Worm (Caenorhabditis elegans) whole organism, mixed stage, embryonic: Measurements from ENCODE around the gene phb-2.
A peak's percentile ranks its signal among the peaks of the same experiment; 100 is the strongest.

Source experiments
- M03D4.4 ChIP-seq: sonication (generic microtip); optimal IDR thresholded peaks from 2 replicates; lab custom pipeline; 2017; ENCODE audit warnings: mild to moderate bottlenecking, missing genetic modification characterization, missing compliant biosample characterization
- bed-3 ChIP-seq: fragments of 200-800 bp; sonication (Bioruptor generic); optimal IDR thresholded peaks from 3 replicates; lab custom pipeline; 2018; ENCODE audit warnings: mild to moderate bottlenecking, missing genetic modification characterization, moderate library complexity, missing compliant biosample characterization
- blmp-1 ChIP-seq: fragments of 150-350 bp; optimal IDR thresholded peaks from 2 replicates; lab custom pipeline; 2014; ENCODE audit warnings: missing biosample characterization, missing genetic modification characterization
- ceh-39 ChIP-seq: fragments of 150-350 bp; optimal IDR thresholded peaks from 2 replicates; lab custom pipeline; 2014; ENCODE audit warnings: missing biosample characterization, missing genetic modification characterization
- ceh-43 ChIP-seq: fragments of 200-800 bp; sonication (Bioruptor generic); optimal IDR thresholded peaks from 2 replicates; lab custom pipeline; 2018; ENCODE audit warnings: mild to moderate bottlenecking, missing genetic modification characterization, moderate library complexity, missing compliant biosample characterization
- ceh-83 ChIP-seq: fragments of 200-800 bp; sonication (Bioruptor generic); optimal IDR thresholded peaks from 2 replicates; lab custom pipeline; 2018; ENCODE audit warnings: mild to moderate bottlenecking, missing genetic modification characterization, missing compliant biosample characterization
- ces-1 ChIP-seq: fragments of 150-350 bp; optimal IDR thresholded peaks from 2 replicates; lab custom pipeline; 2014; ENCODE audit warnings: missing biosample characterization, missing genetic modification reagents, missing genetic modification characterization
- cnd-1 ChIP-seq: fragments of 200-800 bp; sonication (Bioruptor generic); optimal IDR thresholded peaks from 2 replicates; lab custom pipeline; 2018; ENCODE audit warnings: mild to moderate bottlenecking, missing genetic modification characterization, missing compliant biosample characterization
- drap-1 ChIP-seq: fragments of 200-800 bp; sonication (Bioruptor generic); optimal IDR thresholded peaks from 3 replicates; lab custom pipeline; 2018; ENCODE audit warnings: mild to moderate bottlenecking, missing genetic modification characterization, missing compliant biosample characterization
- elt-1 ChIP-seq: sonication (generic microtip); optimal IDR thresholded peaks from 2 replicates; lab custom pipeline; 2017; ENCODE audit warnings: missing genetic modification characterization, mild to moderate bottlenecking, missing compliant biosample characterization, antibody characterized with exemption, moderate library complexity, borderline replicate concordance; ENCODE audit not compliant: insufficient read depth
- elt-3 ChIP-seq: fragments of 150-350 bp; optimal IDR thresholded peaks from 2 replicates; lab custom pipeline; 2014; ENCODE audit warnings: missing biosample characterization, missing genetic modification characterization
- flh-1 ChIP-seq: fragments of 200-800 bp; sonication (Bioruptor generic); optimal IDR thresholded peaks from 2 replicates; lab custom pipeline; 2018; ENCODE audit warnings: mild to moderate bottlenecking, missing genetic modification characterization, moderate library complexity, missing compliant biosample characterization
- ham-2 ChIP-seq: fragments of 200-800 bp; sonication (Bioruptor generic); optimal IDR thresholded peaks from 2 replicates; lab custom pipeline; 2018; ENCODE audit warnings: mild to moderate bottlenecking, missing genetic modification characterization, missing compliant biosample characterization
- hlh-1 ChIP-seq: fragments of 150-350 bp; optimal IDR thresholded peaks from 2 replicates; lab custom pipeline; 2014; ENCODE audit warnings: missing biosample characterization, missing genetic modification reagents, missing genetic modification characterization
- lin-13 ChIP-seq: fragments of 150-350 bp; optimal IDR thresholded peaks from 2 replicates; lab custom pipeline; 2014; ENCODE audit warnings: missing biosample characterization, missing genetic modification characterization
- lin-32 ChIP-seq: fragments of 200-800 bp; sonication (Bioruptor generic); optimal IDR thresholded peaks from 2 replicates; lab custom pipeline; 2018; ENCODE audit warnings: mild to moderate bottlenecking, missing genetic modification characterization, missing compliant biosample characterization
- lsy-2 ChIP-seq: fragments of 150-350 bp; optimal IDR thresholded peaks from 2 replicates; lab custom pipeline; 2014; ENCODE audit warnings: missing biosample characterization, missing genetic modification characterization
- mab-5 ChIP-seq: fragments of 150-350 bp; optimal IDR thresholded peaks from 2 replicates; lab custom pipeline; 2014; ENCODE audit warnings: missing biosample characterization, missing genetic modification characterization
- mep-1 ChIP-seq: fragments of 150-350 bp; optimal IDR thresholded peaks from 2 replicates; lab custom pipeline; 2017; ENCODE audit warnings: missing biosample characterization, missing genetic modification reagents, missing genetic modification characterization, inconsistent platforms
- mls-2 ChIP-seq: sonication (generic microtip); optimal IDR thresholded peaks from 2 replicates; lab custom pipeline; 2016; ENCODE audit warnings: mild to moderate bottlenecking, missing genetic modification characterization, moderate library complexity, missing compliant biosample characterization
- nhr-12 ChIP-seq: fragments of 150-350 bp; optimal IDR thresholded peaks from 2 replicates; lab custom pipeline; 2014; ENCODE audit warnings: missing biosample characterization, missing genetic modification characterization
- nhr-2 ChIP-seq: fragments of 150-350 bp; optimal IDR thresholded peaks from 2 replicates; lab custom pipeline; 2014; ENCODE audit warnings: missing biosample characterization, missing genetic modification characterization
- nhr-237 ChIP-seq: fragments of 150-350 bp; optimal IDR thresholded peaks from 2 replicates; lab custom pipeline; 2014; ENCODE audit warnings: missing biosample characterization, missing genetic modification characterization
- nhr-28 ChIP-seq: fragments of 150-350 bp; optimal IDR thresholded peaks from 2 replicates; lab custom pipeline; 2014; ENCODE audit warnings: missing biosample characterization, missing genetic modification characterization
- nhr-76 ChIP-seq: sonication (generic microtip); optimal IDR thresholded peaks from 2 replicates; lab custom pipeline; 2017; ENCODE audit warnings: missing biosample characterization, missing genetic modification characterization
- pha-4 ChIP-seq: fragments of 150-350 bp; optimal IDR thresholded peaks from 2 replicates; lab custom pipeline; 2018; ENCODE audit warnings: missing biosample characterization, missing genetic modification reagents, missing genetic modification characterization
- sem-2 ChIP-seq: fragments of 200-800 bp; sonication (Bioruptor generic); optimal IDR thresholded peaks from 2 replicates; lab custom pipeline; 2018; ENCODE audit warnings: mild to moderate bottlenecking, missing genetic modification characterization, missing compliant biosample characterization
- snpc-4 ChIP-seq: fragments of 150-350 bp; optimal IDR thresholded peaks from 2 replicates; lab custom pipeline; 2014; ENCODE audit warnings: missing biosample characterization, missing genetic modification characterization
- sptf-1 ChIP-seq: sonication (generic microtip); optimal IDR thresholded peaks from 2 replicates; lab custom pipeline; 2017; ENCODE audit warnings: mild to moderate bottlenecking, missing genetic modification characterization, moderate library complexity, missing compliant biosample characterization
- tbx-8 ChIP-seq: fragments of 200-800 bp; sonication (Bioruptor generic); optimal IDR thresholded peaks from 2 replicates; lab custom pipeline; 2018; ENCODE audit warnings: mild to moderate bottlenecking, missing genetic modification characterization, moderate library complexity, missing compliant biosample characterization
- unc-120 ChIP-seq: sonication (generic microtip); optimal IDR thresholded peaks from 2 replicates; lab custom pipeline; 2017; ENCODE audit warnings: missing genetic modification characterization, missing compliant biosample characterization; ENCODE audit not compliant: poor library complexity, severe bottlenecking
- unc-39 ChIP-seq: fragments of 150-350 bp; optimal IDR thresholded peaks from 2 replicates; lab custom pipeline; 2014; ENCODE audit warnings: missing biosample characterization, missing genetic modification characterization
- unc-62 ChIP-seq: fragments of 150-350 bp; optimal IDR thresholded peaks from 2 replicates; lab custom pipeline; 2014; ENCODE audit warnings: missing biosample characterization, missing genetic modification reagents, missing genetic modification characterization
- zip-8 ChIP-seq: fragments of 150-350 bp; optimal IDR thresholded peaks from 2 replicates; lab custom pipeline; 2014; ENCODE audit warnings: missing biosample characterization, missing genetic modification characterization
- ztf-11 ChIP-seq: fragments of 150-350 bp; optimal IDR thresholded peaks from 2 replicates; lab custom pipeline; 2014; ENCODE audit warnings: missing biosample characterization, missing genetic modification characterization

Gene phb-2

DNA sequence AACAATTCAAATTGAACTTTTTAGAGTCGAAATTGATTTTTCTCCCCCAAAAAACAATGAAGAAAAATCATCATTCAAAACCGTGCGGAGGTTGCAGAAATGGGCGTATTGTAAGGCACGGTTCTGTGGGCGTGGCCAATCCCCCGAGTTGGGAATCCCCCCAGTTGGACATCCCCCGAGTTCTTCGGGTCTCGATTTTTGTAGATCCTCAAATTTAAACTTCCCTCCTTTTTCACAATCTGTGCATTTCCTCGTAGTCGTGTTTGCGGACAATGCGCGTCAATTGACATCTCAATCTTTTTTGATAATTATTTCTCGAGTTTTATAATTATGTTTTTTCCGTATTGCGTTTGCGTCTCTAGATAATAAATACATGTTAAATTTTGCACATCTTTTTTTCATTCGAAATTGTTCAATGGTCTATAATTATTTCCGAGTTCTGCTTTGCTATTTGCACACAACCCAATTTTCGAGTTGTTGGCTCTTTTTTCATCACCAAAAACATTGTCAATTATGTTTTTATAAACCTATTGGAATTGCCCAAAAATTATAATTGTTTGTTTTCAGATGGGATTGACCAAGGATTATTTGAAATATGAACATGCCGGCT lies 18.7 kb downstream of the phb-2 start, which contains the start of gene F13H8.2:
F13H8.2 (plus strand) TSS at position 560 of the 610 bp plus-strand sequence.
- TF ChIP-seq pha-4 (tag; lab: Kevin White, UChicago) (peak; percentile 59), bed-3 (GFP tag; lab: Kevin White, UChicago) (no peak), sem-2 (GFP tag; lab: Kevin White, UChicago) (no peak), elt-1 (no peak), hlh-1 (tag; lab: Kevin White, UChicago) (no peak), sptf-1 (peak; percentile 12), nhr-2 (no peak), M03D4.4 (tag; lab: Kevin White, UChicago) (no peak), mep-1 (tag; lab: Kevin White, UChicago) (peak; percentile 31), elt-3 (no peak), unc-62 (GFP tag; lab: Kevin White, UChicago) (no peak), ceh-83 (GFP tag; lab: Kevin White, UChicago) (no peak), nhr-76 (tag; lab: Kevin White, UChicago) (no peak), mab-5 (no peak), lin-32 (GFP tag; lab: Kevin White, UChicago) (no peak), ceh-43 (peak; percentile 4), drap-1 (GFP tag; lab: Kevin White, UChicago) (no peak), cnd-1 (tag; lab: Kevin White, UChicago) (peak; percentile 12), lsy-2 (tag; lab: Kevin White, UChicago) (peak; percentile 77), flh-1 (GFP tag; lab: Kevin White, UChicago) (no peak), ztf-11 (tag; lab: Kevin White, UChicago) (no peak), ham-2 (GFP tag; lab: Kevin White, UChicago) (no peak), zip-8 (tag; lab: Kevin White, UChicago) (no peak), blmp-1 (tag; lab: Kevin White, UChicago) (no peak), nhr-12 (tag; lab: Kevin White, UChicago) (no peak), nhr-237 (tag; lab: Kevin White, UChicago) (peak; percentile 44), nhr-28 (tag; lab: Kevin White, UChicago) (no peak), mls-2 (peak; percentile 9), ceh-39 (tag; lab: Kevin White, UChicago) (peak; percentile 31), lin-13 (tag; lab: Kevin White, UChicago) (peak; percentile 60), unc-120 (peak; percentile 27), snpc-4 (no peak), unc-39 (tag; lab: Kevin White, UChicago) (no peak), ces-1 (GFP tag; lab: Kevin White, UChicago) (peak; percentile 93), tbx-8 (no peak)

ce11 chrII:6273916-6274315 lies 22.7 kb downstream of the phb-2 start, which contains the start of gene bpl-1:
Gene bpl-1, plus strand, starts transcription at chrII:6274216.
- TF ChIP-seq cnd-1 (tag; lab: Kevin White, UChicago) (no peak), ceh-83 (GFP tag; lab: Kevin White, UChicago) (no peak), pha-4 (tag; lab: Kevin White, UChicago) (no peak), nhr-12 (tag; lab: Kevin White, UChicago) (no peak), M03D4.4 (tag; lab: Kevin White, UChicago) (no peak), ceh-39 (tag; lab: Kevin White, UChicago) (no peak), hlh-1 (tag; lab: Kevin White, UChicago) (no peak), flh-1 (GFP tag; lab: Kevin White, UChicago) (no peak), ztf-11 (tag; lab: Kevin White, UChicago) (no peak), lsy-2 (tag; lab: Kevin White, UChicago) (no peak), ceh-43 (no peak), lin-13 (tag; lab: Kevin White, UChicago) (no peak), nhr-237 (tag; lab: Kevin White, UChicago) (no peak), unc-120 (no peak), nhr-28 (tag; lab: Kevin White, UChicago) (no peak), unc-39 (tag; lab: Kevin White, UChicago) (no peak)

- no peak for TF ChIP-seq zip-8 (tag; lab: Kevin White, UChicago)
- TF ChIP-seq flh-1 (GFP tag; lab: Kevin White, UChicago) = no peak
- no peak for TF ChIP-seq ztf-11 (tag; lab: Kevin White, UChicago)
- TF ChIP-seq lin-13 (tag; lab: Kevin White, UChicago) = no peak
- TF ChIP-seq lsy-2 (tag; lab: Kevin White, UChicago) = no peak
- TF ChIP-seq nhr-2 = no peak
- no peak for TF ChIP-seq M03D4.4 (tag; lab: Kevin White, UChicago)
- no peak for TF ChIP-seq bed-3 (GFP tag; lab: Kevin White, UChicago)
- TF ChIP-seq ham-2 (GFP tag; lab: Kevin White, UChicago) = no peak
- no peak for TF ChIP-seq lin-32 (GFP tag; lab: Kevin White, UChicago)
- no peak for TF ChIP-seq blmp-1 (tag; lab: Kevin White, UChicago)
- TF ChIP-seq unc-62 (GFP tag; lab: Kevin White, UChicago) = no peak
Measured at ce11 chrII:6281002-6281401, 29.8 kb downstream of the phb-2 start, which contains the start of gene scly-1. Gene scly-1, minus strand, starts transcription at chrII:6281102.
